Worm (Caenorhabditis elegans): ENCODE data around the gene sre-44.

- no peak for TF ChIP-seq ceh-27 (GFP tag; optimal IDR thresholded peaks at IDR 0.05)
- no peak for TF ChIP-seq T26A5.8 (tag; optimal IDR thresholded peaks at IDR 0.05)
- TF ChIP-seq nfyb-1 (GFP tag; IDR thresholded peaks at IDR 0.05) = no peak
- no peak for TF ChIP-seq F49E8.2 (tag; optimal IDR thresholded peaks at IDR 0.05; ENCODE audit: insufficient read depth)
- TF ChIP-seq Y53F4B.3 (GFP tag; IDR thresholded peaks at IDR 0.05) = no peak
- no peak for TF ChIP-seq lsy-27 (tag; optimal IDR thresholded peaks at IDR 0.05; ENCODE audit: borderline replicate concordance, insufficient read depth)
- TF ChIP-seq zfh-2 (GFP tag; conservative IDR thresholded peaks at IDR 0.05) = no peak
- no peak for TF ChIP-seq nhr-27 (tag; optimal IDR thresholded peaks at IDR 0.05)
- no peak for TF ChIP-seq pbrm-1 (GFP tag; IDR thresholded peaks at IDR 0.05)
- no peak for TF ChIP-seq ccch-3 (GFP tag; optimal IDR thresholded peaks at IDR 0.05)
- TF ChIP-seq Y79H2A.3 (GFP tag; conservative IDR thresholded peaks at IDR 0.05) = no peak
- TF ChIP-seq lir-1 (GFP tag; conservative IDR thresholded peaks at IDR 0.05) = no peak
Observed at ce11 chrII:13903482-13903881, 45.9 kb upstream of the sre-44 start.

Data from whole organism, young adult.